Worm (Caenorhabditis elegans) whole organism, L1 larva: ENCODE measurements around the gene C10A4.1.

Experiments
- ceh-8 ChIP-seq: fragments of 200-800 bp; sonication (Bioruptor generic); optimal IDR thresholded peaks from 2 replicates; lab custom pipeline; 2018; ENCODE audit warnings: mild to moderate bottlenecking, missing genetic modification characterization, moderate library complexity, missing compliant biosample characterization
- ceh-82 ChIP-seq, 3 experiments: fragments of 150-350 bp in 1 of 3; sonication (generic microtip) in 2 of 3; optimal IDR thresholded peaks; 2 replicates each; lab custom pipeline; 2014 to 2017; ENCODE audit warnings: missing biosample characterization in 3 of 3, missing genetic modification characterization in 3 of 3
- elt-3 ChIP-seq, 6 experiments: fragments of 150-350 bp in 1 of 6; sonication (generic microtip); optimal IDR thresholded peaks; 2 replicates each; lab custom pipeline; 2017 to 2018; ENCODE audit warnings: missing biosample characterization in 6 of 6, missing genetic modification characterization in 6 of 6, inconsistent platforms in 1 of 6
- lsy-2 ChIP-seq, 2 experiments: fragments of 150-350 bp; optimal IDR thresholded peaks; 2 replicates each; lab custom pipeline; 2014; ENCODE audit warnings: missing biosample characterization in 2 of 2, missing genetic modification characterization in 2 of 2
- mdl-1 ChIP-seq, 2 experiments: fragments of 150-350 bp; optimal IDR thresholded peaks; 2 replicates each; lab custom pipeline; 2014 to 2017; ENCODE audit warnings: missing biosample characterization in 2 of 2, missing genetic modification characterization in 2 of 2, inconsistent platforms in 1 of 2
- nhr-11 ChIP-seq: fragments of 150-350 bp; optimal IDR thresholded peaks from 2 replicates; lab custom pipeline; 2014; ENCODE audit warnings: missing biosample characterization, missing genetic modification characterization
- nhr-12 ChIP-seq: sonication (generic microtip); optimal IDR thresholded peaks from 2 replicates; lab custom pipeline; 2017; ENCODE audit warnings: missing biosample characterization, missing genetic modification characterization
- nhr-90 ChIP-seq: sonication (generic microtip); optimal IDR thresholded peaks from 2 replicates; lab custom pipeline; 2016; ENCODE audit warnings: mild to moderate bottlenecking, missing genetic modification characterization, missing compliant biosample characterization; ENCODE audit not compliant: poor library complexity
- tbx-2 ChIP-seq: sonication (generic microtip); optimal IDR thresholded peaks from 2 replicates; lab custom pipeline; 2016; ENCODE audit warnings: missing genetic modification characterization, missing compliant biosample characterization
- tlp-1 ChIP-seq: fragments of 150-350 bp; optimal IDR thresholded peaks from 2 replicates; lab custom pipeline; 2014; ENCODE audit warnings: missing biosample characterization, missing genetic modification characterization
- ztf-11 ChIP-seq, 2 experiments: sonication (generic microtip); optimal IDR thresholded peaks; 2 replicates each; lab custom pipeline; 2016 to 2017; ENCODE audit warnings: missing genetic modification characterization in 2 of 2, missing biosample characterization in 1 of 2, missing compliant biosample characterization in 1 of 2

DNA sequence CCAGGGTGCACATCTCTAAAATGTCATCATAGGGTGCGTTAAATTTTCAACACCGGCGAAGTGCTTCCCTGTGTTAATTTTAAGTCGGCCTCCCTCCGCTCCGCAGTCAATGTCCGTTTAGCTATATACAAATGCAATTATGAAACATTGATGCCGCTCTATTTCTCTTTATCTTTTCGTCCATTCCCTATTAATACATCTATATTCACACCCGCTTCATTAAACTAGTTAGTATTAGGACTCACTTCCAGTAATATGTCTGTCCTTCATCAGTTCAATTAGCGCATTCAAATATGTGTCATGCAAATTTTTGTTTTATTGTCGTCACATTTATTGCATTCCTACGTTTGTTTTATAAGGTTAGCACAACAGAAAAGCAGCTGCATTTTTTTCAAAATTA lies 44.2 kb upstream of the C10A4.1 start:
- TF ChIP-seq tbx-2 (tag; lab: Kevin White, UChicago) (no peak), ceh-82 (tag; optimal IDR thresholded peaks at IDR 0.05; lab: Kevin White, UChicago) (no peak), mdl-1 (tag; optimal IDR thresholded peaks at IDR 0.05; lab: Kevin White, UChicago) (no peak), nhr-11 (no peak), lsy-2 (tag; optimal IDR thresholded peaks at IDR 0.05; lab: Kevin White, UChicago) (no peak), ceh-8 (GFP tag; lab: Kevin White, UChicago) (no peak), nhr-90 (tag; lab: Kevin White, UChicago) (no peak), tlp-1 (tag; lab: Kevin White, UChicago) (no peak), elt-3 (tag; optimal IDR thresholded peaks at IDR 0.05; lab: Kevin White, UChicago) (no peak), ztf-11 (tag; optimal IDR thresholded peaks at IDR 0.05; lab: Kevin White, UChicago) (no peak), nhr-12 (tag; lab: Kevin White, UChicago) (no peak)
